Worm (Caenorhabditis elegans): ENCODE measurements around the gene popl-1.

DNA sequence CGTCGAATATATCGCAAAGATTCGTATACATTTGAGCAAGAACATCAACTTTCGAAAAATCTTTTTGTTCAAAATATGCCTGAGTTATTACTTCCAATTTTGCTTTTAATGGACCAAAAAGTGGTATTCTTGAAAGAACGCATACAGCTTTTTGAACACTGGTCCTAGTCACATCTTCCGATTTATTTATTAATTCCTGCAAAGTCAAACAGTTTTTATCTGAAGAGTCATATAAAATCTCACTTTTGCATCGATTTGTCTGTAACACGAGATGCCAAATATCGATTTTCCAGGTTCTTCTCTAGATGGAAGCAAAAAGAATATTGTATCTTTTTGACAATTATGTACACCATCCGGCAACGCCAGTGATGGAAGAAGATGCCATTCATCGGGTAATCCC is 19.1 kb upstream of the popl-1 start:
- TF ChIP-seq ces-1 (GFP tag; optimal IDR thresholded peaks at IDR 0.05) (no peak), nhr-28 (tag; optimal IDR thresholded peaks at IDR 0.05) (no peak), snpc-4 (tag; optimal IDR thresholded peaks at IDR 0.05) (no peak), ceh-82 (tag; optimal IDR thresholded peaks at IDR 0.05) (no peak), F26F4.8 (GFP tag; conservative IDR thresholded peaks at IDR 0.05) (no peak)

Measured in whole organism, L4 larva.